Worm (Caenorhabditis elegans) whole organism, late embryonic: Measurements from ENCODE around the gene F54C8.6.

Experiments
- C08G9.2 ChIP-seq: sonication (generic microtip); optimal IDR thresholded peaks from 2 replicates; lab custom pipeline; 2016; ENCODE audit warnings: mild to moderate bottlenecking, missing genetic modification characterization, moderate library complexity, missing compliant biosample characterization
- C38D4.7 ChIP-seq: fragments of 200-800 bp; sonication (Bioruptor generic); optimal IDR thresholded peaks from 2 replicates; lab custom pipeline; 2018; ENCODE audit warnings: mild to moderate bottlenecking, missing genetic modification characterization, moderate library complexity, missing compliant biosample characterization
- F13H6.1 ChIP-seq: sonication (generic microtip); optimal IDR thresholded peaks from 2 replicates; lab custom pipeline; 2016; ENCODE audit warnings: missing genetic modification characterization, missing compliant biosample characterization
- K09A11.1 ChIP-seq: sonication (generic microtip); optimal IDR thresholded peaks from 2 replicates; lab custom pipeline; 2017; ENCODE audit warnings: antibody characterized with exemption, mild to moderate bottlenecking, missing genetic modification characterization, missing compliant biosample characterization; ENCODE audit not compliant: insufficient read depth
- Y22D7AL.16 ChIP-seq: sonication (generic microtip); optimal IDR thresholded peaks from 2 replicates; lab custom pipeline; 2016; ENCODE audit warnings: missing genetic modification characterization, missing compliant biosample characterization
- ahr-1 ChIP-seq: sonication (generic microtip); optimal IDR thresholded peaks from 2 replicates; lab custom pipeline; 2016; ENCODE audit warnings: missing genetic modification characterization, missing compliant biosample characterization
- ama-1 ChIP-seq: fragments of 150-350 bp; optimal IDR thresholded peaks from 2 replicates; lab custom pipeline; 2014
- ceh-2 ChIP-seq: sonication (generic microtip); optimal IDR thresholded peaks from 2 replicates; lab custom pipeline; 2016; ENCODE audit warnings: missing genotype, missing genetic modification characterization, missing compliant biosample characterization
- ceh-24 ChIP-seq: sonication (generic microtip); optimal IDR thresholded peaks from 2 replicates; lab custom pipeline; 2016; ENCODE audit warnings: mild to moderate bottlenecking, missing genetic modification characterization, missing compliant biosample characterization
- ceh-31 ChIP-seq: sonication (generic microtip); optimal IDR thresholded peaks from 2 replicates; lab custom pipeline; 2016; ENCODE audit warnings: missing genetic modification characterization, missing compliant biosample characterization
- ceh-45 ChIP-seq: fragments of 200-800 bp; sonication (Bioruptor generic); IDR thresholded peaks from 2 replicates; pipeline ENCODE4 v1.3.6; 2022; ENCODE audit warnings: missing genetic modification reagents, missing genetic modification characterization, missing compliant biosample characterization
- che-1 ChIP-seq: sonication (generic microtip); optimal IDR thresholded peaks from 2 replicates; lab custom pipeline; 2016; ENCODE audit warnings: mild to moderate bottlenecking, missing genetic modification characterization, missing compliant biosample characterization
- elt-2 ChIP-seq: sonication (generic microtip); optimal IDR thresholded peaks from 2 replicates; lab custom pipeline; 2016; ENCODE audit warnings: missing genetic modification reagents, missing genetic modification characterization, missing compliant biosample characterization
- eyg-1 ChIP-seq: sonication (generic microtip); optimal IDR thresholded peaks from 2 replicates; lab custom pipeline; 2016; ENCODE audit warnings: missing genotype, missing genetic modification characterization, missing compliant biosample characterization
- fax-1 ChIP-seq: sonication (generic microtip); optimal IDR thresholded peaks from 2 replicates; lab custom pipeline; 2016; ENCODE audit warnings: missing genotype, missing genetic modification characterization, missing compliant biosample characterization
- fkh-10 ChIP-seq: fragments of 150-350 bp; optimal IDR thresholded peaks from 2 replicates; lab custom pipeline; 2014; ENCODE audit warnings: missing biosample characterization, missing genetic modification reagents, missing genetic modification characterization
- fkh-6 ChIP-seq: sonication (generic microtip); optimal IDR thresholded peaks from 2 replicates; lab custom pipeline; 2016; ENCODE audit warnings: missing genetic modification characterization, missing compliant biosample characterization
- gmeb-2 ChIP-seq: sonication (generic microtip); optimal IDR thresholded peaks from 2 replicates; lab custom pipeline; 2016; ENCODE audit warnings: missing genetic modification characterization, inconsistent platforms, missing compliant biosample characterization
- hlh-13 ChIP-seq: fragments of 200-800 bp; sonication (Bioruptor generic); optimal IDR thresholded peaks from 2 replicates; lab custom pipeline; 2018; ENCODE audit warnings: mild to moderate bottlenecking, missing genetic modification characterization, missing compliant biosample characterization
- hlh-15 ChIP-seq: sonication (generic microtip); optimal IDR thresholded peaks from 2 replicates; lab custom pipeline; 2016; ENCODE audit warnings: missing genetic modification characterization, missing compliant biosample characterization
- hlh-30 ChIP-seq: sonication (generic microtip); optimal IDR thresholded peaks from 2 replicates; lab custom pipeline; 2017; ENCODE audit warnings: antibody characterized with exemption, missing genetic modification characterization, missing compliant biosample characterization; ENCODE audit not compliant: insufficient read depth
- hlh-8 ChIP-seq: sonication (generic microtip); optimal IDR thresholded peaks from 2 replicates; lab custom pipeline; 2016; ENCODE audit warnings: missing genotype, missing genetic modification characterization, missing compliant biosample characterization
- lim-6 ChIP-seq: sonication (generic microtip); optimal IDR thresholded peaks from 2 replicates; lab custom pipeline; 2016; ENCODE audit warnings: missing genetic modification characterization, missing compliant biosample characterization
- lin-11 ChIP-seq: fragments of 200-800 bp; sonication (Bioruptor generic); optimal IDR thresholded peaks from 2 replicates; lab custom pipeline; 2018; ENCODE audit warnings: mild to moderate bottlenecking, missing genetic modification characterization, missing compliant biosample characterization
- nhr-11 ChIP-seq: fragments of 150-350 bp; optimal IDR thresholded peaks from 2 replicates; lab custom pipeline; 2014; ENCODE audit warnings: missing biosample characterization, missing genetic modification characterization
- nhr-232 ChIP-seq: sonication (generic microtip); optimal IDR thresholded peaks from 2 replicates; lab custom pipeline; 2016; ENCODE audit warnings: missing genetic modification characterization, missing compliant biosample characterization
- odd-2 ChIP-seq: sonication (generic microtip); optimal IDR thresholded peaks from 2 replicates; lab custom pipeline; 2017; ENCODE audit warnings: antibody characterized with exemption, mild to moderate bottlenecking, missing genetic modification characterization, missing compliant biosample characterization
- pag-3 ChIP-seq: sonication (generic microtip); optimal IDR thresholded peaks from 2 replicates; lab custom pipeline; 2016; ENCODE audit warnings: missing compliant biosample characterization, missing genetic modification characterization, borderline replicate concordance
- pqm-1 ChIP-seq: sonication (generic microtip); optimal IDR thresholded peaks from 2 replicates; lab custom pipeline; 2016; ENCODE audit warnings: missing genetic modification characterization, missing compliant biosample characterization
- pros-1 ChIP-seq: fragments of 150-350 bp; optimal IDR thresholded peaks from 2 replicates; lab custom pipeline; 2014; ENCODE audit warnings: missing biosample characterization, missing genetic modification reagents, missing genetic modification characterization
- rnt-1 ChIP-seq: sonication (generic microtip); optimal IDR thresholded peaks from 2 replicates; lab custom pipeline; 2016; ENCODE audit warnings: missing genetic modification characterization, missing compliant biosample characterization
- sox-4 ChIP-seq: sonication (generic microtip); optimal IDR thresholded peaks from 2 replicates; lab custom pipeline; 2017; ENCODE audit warnings: mild to moderate bottlenecking, missing genetic modification characterization, inconsistent platforms, missing compliant biosample characterization
- syd-9 ChIP-seq: sonication (generic microtip); optimal IDR thresholded peaks from 2 replicates; lab custom pipeline; 2016; ENCODE audit warnings: mild to moderate bottlenecking, missing genetic modification characterization, moderate library complexity, missing compliant biosample characterization
- tbx-2 ChIP-seq: sonication (generic microtip); optimal IDR thresholded peaks from 2 replicates; lab custom pipeline; 2016; ENCODE audit warnings: missing genetic modification characterization, missing compliant biosample characterization
- unc-42 ChIP-seq: sonication (generic microtip); optimal IDR thresholded peaks from 2 replicates; lab custom pipeline; 2016; ENCODE audit warnings: missing genotype, missing genetic modification characterization, missing compliant biosample characterization
- zip-5 ChIP-seq: sonication (generic microtip); optimal IDR thresholded peaks from 2 replicates; lab custom pipeline; 2016; ENCODE audit warnings: missing genetic modification characterization, missing compliant biosample characterization
- ztf-16 ChIP-seq: sonication (generic microtip); optimal IDR thresholded peaks from 2 replicates; lab custom pipeline; 2017; ENCODE audit warnings: missing genetic modification characterization, missing compliant biosample characterization

Gene F54C8.6

DNA sequence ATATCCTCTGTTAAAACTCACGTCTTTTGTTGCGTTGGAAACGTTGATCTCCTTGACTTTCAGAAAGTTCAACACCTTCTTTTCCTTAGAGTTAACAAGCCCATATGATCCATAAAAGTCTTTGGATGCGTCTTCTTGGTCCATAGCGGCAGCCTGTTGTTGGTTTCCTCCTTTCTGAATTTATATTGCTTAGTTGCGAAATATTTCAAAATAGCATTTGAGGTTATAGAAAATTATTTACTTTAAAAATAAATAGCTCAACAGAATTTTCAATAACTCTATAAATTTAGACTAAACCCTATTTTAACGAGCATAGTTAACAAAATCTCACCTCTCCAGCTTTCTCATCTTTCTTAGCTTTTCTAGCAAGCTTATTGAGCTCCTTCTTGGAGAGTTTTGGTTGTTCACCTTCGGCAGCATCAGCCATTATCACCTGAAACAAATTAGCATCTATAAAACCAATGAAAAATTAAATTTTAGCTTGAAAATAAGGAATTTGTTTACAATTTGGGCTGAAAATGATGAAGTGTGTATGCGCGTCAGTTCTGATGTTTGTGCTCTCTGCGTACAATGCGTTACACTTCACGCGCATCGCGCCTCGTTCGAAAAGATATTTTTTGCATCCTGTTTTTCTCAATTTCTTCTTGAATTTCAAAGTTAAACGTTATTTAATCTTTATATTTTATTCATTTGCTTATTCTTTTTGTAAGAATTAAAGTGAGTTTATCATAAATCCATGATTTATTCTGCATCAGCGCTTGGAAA is 41.2 kb upstream of the F54C8.6 start, which contains the start of the genes dars-1 and ctr-9:
TSS of gene dars-1 (minus strand) at position 433 of the 765 bp plus-strand sequence.
TSS of gene ctr-9 (plus strand) at position 614 of the 765 bp plus-strand sequence.
- TF ChIP-seq hlh-13 (GFP tag; lab: Kevin White, UChicago) (no peak), rnt-1 (no peak), nhr-11 (tag; lab: Kevin White, UChicago) (no peak), unc-42 (no peak), hlh-8 (no peak), hlh-15 (tag; lab: Kevin White, UChicago) (no peak), F13H6.1 (tag; lab: Kevin White, UChicago) (no peak), pros-1 (tag; lab: Kevin White, UChicago) (no peak), ceh-31 (no peak), ztf-16 (no peak), fkh-10 (no peak)

DNA sequence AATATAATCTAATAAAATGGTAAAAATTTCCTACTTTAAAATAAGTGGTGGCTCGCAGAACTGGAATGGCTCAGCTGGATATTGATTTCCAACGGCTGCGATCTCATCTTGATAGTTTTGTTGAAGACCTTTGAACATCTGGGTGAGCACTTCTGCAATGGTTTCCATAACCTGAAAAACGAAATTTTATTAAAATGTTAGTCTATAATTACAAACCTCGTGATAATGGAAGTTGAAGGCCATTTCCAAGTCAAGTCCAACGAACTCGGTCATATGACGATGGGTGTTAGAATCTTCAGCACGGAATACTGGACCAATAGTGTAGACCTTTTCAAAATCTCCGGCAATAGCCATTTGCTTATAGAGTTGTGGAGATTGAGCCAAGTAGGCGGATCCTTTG is 40.1 kb upstream of the F54C8.6 start:
- TF ChIP-seq zip-5 (tag; lab: Kevin White, UChicago): no peak
- TF ChIP-seq nhr-232: no peak
- no peak for TF ChIP-seq ama-1
- no peak for TF ChIP-seq ceh-24 (tag; lab: Kevin White, UChicago)
- TF ChIP-seq fkh-10: no peak
- TF ChIP-seq hlh-13 (GFP tag; lab: Kevin White, UChicago): no peak
- TF ChIP-seq gmeb-2 (tag; lab: Kevin White, UChicago): no peak
- TF ChIP-seq sox-4 (tag; lab: Kevin White, UChicago): no peak
- TF ChIP-seq pqm-1 (tag; lab: Kevin White, UChicago): no peak
- no peak for TF ChIP-seq Y22D7AL.16 (tag; lab: Kevin White, UChicago)
- TF ChIP-seq tbx-2 (tag; lab: Kevin White, UChicago): no peak

DNA sequence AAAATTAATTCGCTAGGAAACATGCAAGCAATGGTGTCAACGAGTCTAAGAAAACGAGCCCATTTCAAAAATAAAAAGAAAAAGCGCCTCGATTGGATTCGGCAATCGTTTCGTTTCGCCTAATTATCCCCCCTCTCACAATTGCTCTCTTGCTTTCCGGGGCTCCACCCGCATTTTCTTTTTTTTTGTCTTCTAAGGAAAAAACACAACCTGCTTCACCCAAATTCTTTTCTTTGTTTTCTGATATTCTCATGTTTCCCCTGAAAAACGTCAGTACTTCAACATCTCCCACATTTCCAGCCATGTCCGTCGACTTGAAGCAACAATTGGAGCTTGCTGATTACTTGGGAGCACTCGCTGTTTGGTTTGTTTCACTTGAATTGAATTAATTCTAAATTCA is 38.7 kb upstream of the F54C8.6 start, which contains the start of gene nlp-36:
TSS of gene nlp-36 (plus strand) at position 301 of the 400 bp plus-strand sequence.
- TF ChIP-seq eyg-1: no peak
- TF ChIP-seq nhr-232: no peak
- TF ChIP-seq syd-9 (tag; lab: Kevin White, UChicago): no peak
- no peak for TF ChIP-seq ceh-2 (tag; lab: Kevin White, UChicago)
- TF ChIP-seq ahr-1 (tag; lab: Kevin White, UChicago): no peak
- TF ChIP-seq fax-1: no peak
- TF ChIP-seq lin-11 (tag; lab: Kevin White, UChicago): no peak
- TF ChIP-seq tbx-2 (tag; lab: Kevin White, UChicago): no peak
- TF ChIP-seq che-1 (tag; lab: Kevin White, UChicago): no peak
- TF ChIP-seq hlh-15 (tag; lab: Kevin White, UChicago): no peak
- no peak for TF ChIP-seq hlh-30 (tag; lab: Kevin White, UChicago)
- TF ChIP-seq ceh-45 (GFP tag; lab: Robert Waterston, UW): no peak
- TF ChIP-seq C38D4.7 (GFP tag; lab: Kevin White, UChicago): no peak

DNA sequence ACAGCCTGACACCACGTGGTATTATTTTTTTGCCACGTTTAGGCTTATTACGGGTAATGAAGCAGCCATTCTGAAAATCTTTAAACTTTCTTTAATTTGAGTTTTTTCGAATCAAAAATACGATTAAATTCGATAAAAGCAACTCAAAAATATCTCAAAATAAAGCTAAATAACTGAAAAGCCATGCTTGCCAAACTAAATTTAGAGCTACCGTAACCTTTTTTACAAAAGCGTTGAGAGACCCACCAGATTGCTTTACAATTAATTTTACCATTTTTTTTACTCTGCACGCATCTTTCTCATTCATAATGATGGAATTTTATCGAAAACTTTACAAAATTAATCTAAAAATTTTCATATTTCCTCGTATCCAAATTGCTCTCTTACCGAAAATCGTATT is 38.3 kb upstream of the F54C8.6 start:
- TF ChIP-seq fkh-6 (tag; lab: Kevin White, UChicago): no peak
- no peak for TF ChIP-seq pqm-1 (tag; lab: Kevin White, UChicago)
- TF ChIP-seq elt-2 (tag; lab: Kevin White, UChicago): no peak
- TF ChIP-seq tbx-2 (tag; lab: Kevin White, UChicago): no peak
- TF ChIP-seq nhr-232: no peak
- no peak for TF ChIP-seq pag-3 (tag; lab: Kevin White, UChicago)
- TF ChIP-seq C08G9.2 (tag; lab: Kevin White, UChicago): no peak
- no peak for TF ChIP-seq lim-6 (tag; lab: Kevin White, UChicago)
- TF ChIP-seq ceh-31: no peak
- TF ChIP-seq K09A11.1: no peak
- TF ChIP-seq hlh-13 (GFP tag; lab: Kevin White, UChicago): no peak
- TF ChIP-seq odd-2 (tag; lab: Kevin White, UChicago): no peak
